Fruit fly (Drosophila melanogaster): ENCODE results near the gene BORCS6.

DNA sequence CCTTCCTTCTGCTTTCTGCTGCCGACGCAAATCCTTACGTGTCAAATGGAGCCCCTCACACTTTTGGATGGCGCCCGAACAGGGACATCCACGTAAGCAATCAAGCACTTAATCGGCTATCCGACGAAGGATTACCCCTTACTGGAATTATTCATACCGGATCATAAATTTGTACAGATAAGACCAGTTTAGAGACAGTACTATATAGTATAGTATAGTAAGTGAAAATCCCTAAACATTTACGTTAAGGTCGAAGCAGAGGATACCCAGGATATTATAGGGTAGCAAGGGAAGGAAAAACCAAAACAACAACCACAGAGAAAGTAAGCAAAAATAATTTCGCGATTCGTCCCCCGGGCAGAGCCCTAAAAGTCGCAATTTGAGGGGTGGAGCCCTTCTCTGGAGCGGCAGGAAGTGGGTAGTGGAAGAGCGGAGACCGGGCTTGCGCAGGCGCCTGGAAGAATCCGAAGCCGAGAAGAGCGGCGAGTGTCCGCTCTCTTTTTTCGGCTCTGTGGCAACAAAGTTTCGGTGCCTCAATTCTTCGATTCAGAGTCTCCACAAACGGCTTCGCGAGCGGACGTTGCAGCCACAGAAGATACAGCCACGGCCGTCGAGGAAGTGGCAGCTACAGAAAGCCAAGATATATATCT lies 5.0 kb downstream of the BORCS6 start:
- TF ChIP-seq kay (GFP tag; ENCODE audit: borderline replicate concordance): no peak
- peak; percentile 46 for TF ChIP-seq CG7101 (tag; optimal IDR thresholded peaks at IDR 0.05)

Data from whole organism, adult.